Worm (Caenorhabditis elegans): ENCODE data around the gene gst-8.

DNA sequence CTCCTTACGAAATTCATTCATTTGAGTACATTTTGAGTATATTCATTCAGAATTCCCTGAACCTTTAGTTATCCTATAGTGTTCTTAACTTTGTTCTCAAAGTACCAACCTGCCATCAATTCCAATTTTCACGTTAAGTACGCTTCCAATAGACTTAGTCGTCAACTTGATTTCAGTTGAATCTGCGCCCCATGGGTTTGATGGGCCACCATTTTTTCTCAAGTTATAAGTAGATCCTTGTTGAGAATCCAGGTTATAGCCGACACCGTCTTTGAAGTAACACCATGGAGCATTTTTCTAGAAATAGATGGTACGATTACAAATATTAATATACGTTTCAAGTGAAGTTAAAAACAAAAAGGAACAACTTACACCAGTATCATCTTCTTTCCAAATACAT, 41.2 kb downstream of the gst-8 start:
- TF ChIP-seq elt-3 (tag; optimal IDR thresholded peaks at IDR 0.05) (no peak), lin-13 (tag; optimal IDR thresholded peaks at IDR 0.05) (no peak), mep-1 (tag; optimal IDR thresholded peaks at IDR 0.05) (no peak), unc-62 (GFP tag; optimal IDR thresholded peaks at IDR 0.05) (no peak), snpc-4 (tag; optimal IDR thresholded peaks at IDR 0.05) (no peak)
